Worm (Caenorhabditis elegans) whole organism, L2 larva: ENCODE data around the gene atg-13.

Source experiments
- C34F6.9 ChIP-seq: fragments of 150-350 bp; optimal IDR thresholded peaks from 2 replicates; lab custom pipeline; 2014; ENCODE audit warnings: missing biosample characterization, missing genetic modification characterization
- F13H6.1 ChIP-seq: sonication (generic microtip); optimal IDR thresholded peaks from 2 replicates; lab custom pipeline; 2016; ENCODE audit warnings: missing genetic modification characterization, missing compliant biosample characterization
- R02D3.7 ChIP-seq: fragments of 150-350 bp; optimal IDR thresholded peaks from 2 replicates; lab custom pipeline; 2014; ENCODE audit warnings: missing biosample characterization, missing genetic modification characterization
- Y55F3AM.14 ChIP-seq: fragments of 200-800 bp; sonication (Bioruptor generic); optimal IDR thresholded peaks from 2 replicates; lab custom pipeline; 2018; ENCODE audit warnings: mild to moderate bottlenecking, missing genetic modification characterization, missing compliant biosample characterization
- ZK546.5 ChIP-seq: sonication (generic microtip); optimal IDR thresholded peaks from 2 replicates; lab custom pipeline; 2017; ENCODE audit warnings: missing biosample characterization, missing genetic modification characterization
- ama-1 ChIP-seq: fragments of 150-350 bp; optimal IDR thresholded peaks from 2 replicates; lab custom pipeline; 2018; ENCODE audit warnings: inconsistent platforms
- crh-2 ChIP-seq: sonication (generic microtip); optimal IDR thresholded peaks from 2 replicates; lab custom pipeline; 2017; ENCODE audit warnings: missing biosample characterization, missing genetic modification characterization
- dmd-4 ChIP-seq: sonication (generic microtip); optimal IDR thresholded peaks from 2 replicates; lab custom pipeline; 2017; ENCODE audit warnings: missing biosample characterization, missing genetic modification characterization
- egl-27 ChIP-seq: sonication (generic microtip); optimal IDR thresholded peaks from 3 replicates; lab custom pipeline; 2017; ENCODE audit warnings: missing biosample characterization, missing genetic modification reagents, missing genetic modification characterization
- elt-1 ChIP-seq: fragments of 150-350 bp; optimal IDR thresholded peaks from 2 replicates; lab custom pipeline; 2014; ENCODE audit warnings: missing biosample characterization, missing genetic modification characterization
- elt-3 ChIP-seq: sonication (generic microtip); optimal IDR thresholded peaks from 2 replicates; lab custom pipeline; 2017; ENCODE audit warnings: missing biosample characterization, missing genetic modification characterization
- fos-1 ChIP-seq: fragments of 150-350 bp; optimal IDR thresholded peaks from 2 replicates; lab custom pipeline; 2014; ENCODE audit warnings: missing biosample characterization, missing genetic modification characterization
- lin-11 ChIP-seq: fragments of 150-350 bp; sonication (generic microtip); optimal IDR thresholded peaks from 2 replicates; lab custom pipeline; 2014; ENCODE audit warnings: missing biosample characterization, missing genetic modification characterization, inconsistent platforms, mixed read lengths
- lin-13 ChIP-seq: fragments of 150-350 bp; optimal IDR thresholded peaks from 2 replicates; lab custom pipeline; 2014; ENCODE audit warnings: missing biosample characterization, missing genetic modification reagents, missing genetic modification characterization
- lin-39 ChIP-seq: fragments of 150-350 bp; optimal IDR thresholded peaks from 2 replicates; lab custom pipeline; 2014; ENCODE audit warnings: missing biosample characterization, missing genetic modification reagents, missing genetic modification characterization
- lsy-2 ChIP-seq, 2 experiments: fragments of 150-350 bp in 1 of 2; sonication (generic microtip) in 1 of 2; optimal IDR thresholded peaks; 2 replicates each; lab custom pipeline; 2014 to 2017; ENCODE audit warnings: missing biosample characterization in 2 of 2, missing genetic modification characterization in 2 of 2
- mab-5 ChIP-seq: fragments of 150-350 bp; optimal IDR thresholded peaks from 2 replicates; lab custom pipeline; 2014; ENCODE audit warnings: missing biosample characterization, missing genetic modification characterization
- mbf-1 ChIP-seq: sonication (generic microtip); optimal IDR thresholded peaks from 2 replicates; lab custom pipeline; 2017; ENCODE audit warnings: missing biosample characterization, missing genetic modification characterization
- mdl-1 ChIP-seq, 2 experiments: fragments of 150-350 bp in 1 of 2; sonication (generic microtip) in 1 of 2; optimal IDR thresholded peaks; 2 replicates each; lab custom pipeline; 2017; ENCODE audit warnings: missing biosample characterization in 2 of 2, missing genetic modification characterization in 2 of 2
- nhr-10 ChIP-seq: sonication (generic microtip); optimal IDR thresholded peaks from 2 replicates; lab custom pipeline; 2017; ENCODE audit warnings: missing biosample characterization, missing genetic modification characterization
- nhr-11 ChIP-seq: fragments of 150-350 bp; optimal IDR thresholded peaks from 2 replicates; lab custom pipeline; 2014; ENCODE audit warnings: missing biosample characterization, missing genetic modification characterization
- nhr-12 ChIP-seq: fragments of 150-350 bp; optimal IDR thresholded peaks from 2 replicates; lab custom pipeline; 2014; ENCODE audit warnings: missing biosample characterization, missing genetic modification characterization
- nhr-129 ChIP-seq: fragments of 150-350 bp; optimal IDR thresholded peaks from 2 replicates; lab custom pipeline; 2014; ENCODE audit warnings: missing biosample characterization, missing genetic modification characterization
- nhr-21 ChIP-seq: fragments of 150-350 bp; optimal IDR thresholded peaks from 2 replicates; lab custom pipeline; 2014; ENCODE audit warnings: missing biosample characterization, missing genetic modification characterization
- nhr-23 ChIP-seq: fragments of 150-350 bp; optimal IDR thresholded peaks from 2 replicates; lab custom pipeline; 2014; ENCODE audit warnings: missing biosample characterization, missing genetic modification reagents, missing genetic modification characterization
- nhr-237 ChIP-seq: fragments of 150-350 bp; optimal IDR thresholded peaks from 2 replicates; lab custom pipeline; 2014; ENCODE audit warnings: missing biosample characterization, missing genetic modification characterization
- nhr-25 ChIP-seq: fragments of 150-350 bp; sonication (generic microtip); optimal IDR thresholded peaks from 3 replicates; lab custom pipeline; 2014; ENCODE audit warnings: missing biosample characterization, missing genetic modification characterization
- nhr-77 ChIP-seq: fragments of 150-350 bp; optimal IDR thresholded peaks from 2 replicates; lab custom pipeline; 2014; ENCODE audit warnings: missing biosample characterization, missing genetic modification characterization
- sma-9 ChIP-seq, 2 experiments: fragments of 150-350 bp in 1 of 2; sonication (generic microtip) in 1 of 2; optimal IDR thresholded peaks; 2 replicates each; lab custom pipeline; 2014 to 2016; ENCODE audit warnings: missing genetic modification characterization in 2 of 2, mild to moderate bottlenecking in 1 of 2, missing biosample characterization in 1 of 2, missing compliant biosample characterization in 1 of 2, missing genetic modification reagents in 1 of 2, moderate library complexity in 1 of 2
- snpc-4 ChIP-seq: fragments of 150-350 bp; optimal IDR thresholded peaks from 2 replicates; lab custom pipeline; 2014; ENCODE audit warnings: missing biosample characterization, missing genetic modification characterization
- unc-39 ChIP-seq: fragments of 150-350 bp; optimal IDR thresholded peaks from 2 replicates; lab custom pipeline; 2014; ENCODE audit warnings: missing biosample characterization, missing genetic modification characterization
- unc-62 ChIP-seq: fragments of 150-350 bp; optimal IDR thresholded peaks from 2 replicates; lab custom pipeline; 2014; ENCODE audit warnings: missing biosample characterization, missing genetic modification reagents, missing genetic modification characterization
- ztf-1 ChIP-seq: fragments of 200-800 bp; sonication (Bioruptor generic); conservative IDR thresholded peaks from 2 replicates; pipeline ENCODE4 v1.3.6; 2022; ENCODE audit warnings: missing genetic modification characterization, missing compliant biosample characterization
- ztf-11 ChIP-seq: sonication (generic microtip); optimal IDR thresholded peaks from 2 replicates; lab custom pipeline; 2017; ENCODE audit warnings: missing biosample characterization, missing genetic modification characterization

atg-13 gene

ce11 chrIII:8144574-8145065 lies 13.4 kb downstream of the atg-13 start, which contains the start of the genes C14B9.8 and mrpl-18 (continued):
- TF ChIP-seq dmd-4 (tag; lab: Kevin White, UChicago) (no peak), nhr-237 (tag; lab: Kevin White, UChicago) (no peak), egl-27 (tag; lab: Kevin White, UChicago) (no peak), elt-3 (tag; lab: Kevin White, UChicago) (no peak), lin-39 (tag; lab: Kevin White, UChicago) (no peak), nhr-12 (tag; lab: Kevin White, UChicago) (no peak), nhr-11 (tag; lab: Kevin White, UChicago) (no peak), unc-39 (tag; lab: Kevin White, UChicago) (no peak), ztf-11 (tag; lab: Kevin White, UChicago) (no peak), lsy-2 (tag; optimal IDR thresholded peaks at IDR 0.05; lab: Kevin White, UChicago) (peak; percentile 61 to 87), mdl-1 (tag; optimal IDR thresholded peaks at IDR 0.05; lab: Kevin White, UChicago) (no peak), ZK546.5 (tag; lab: Kevin White, UChicago) (no peak), ztf-1 (GFP tag; lab: Robert Waterston, UW) (no peak), C34F6.9 (tag; lab: Kevin White, UChicago) (peak; percentile 69), snpc-4 (tag; lab: Kevin White, UChicago) (no peak), ama-1 (lab: Kevin White, UChicago) (no peak)

ce11 chrIII:8142217-8142616 lies 15.8 kb downstream of the atg-13 start:
- TF ChIP-seq ztf-1 (GFP tag; lab: Robert Waterston, UW) (no peak), elt-1 (tag; lab: Kevin White, UChicago) (no peak), nhr-129 (tag; lab: Kevin White, UChicago) (no peak), lin-13 (no peak), nhr-77 (no peak), nhr-23 (no peak), crh-2 (no peak), snpc-4 (tag; lab: Kevin White, UChicago) (no peak), nhr-12 (tag; lab: Kevin White, UChicago) (no peak), F13H6.1 (no peak), sma-9 (GFP tag; optimal IDR thresholded peaks at IDR 0.05; lab: Kevin White, UChicago) (no peak), sma-9 (tag; optimal IDR thresholded peaks at IDR 0.05; lab: Kevin White, UChicago) (no peak), mab-5 (no peak), unc-39 (tag; lab: Kevin White, UChicago) (no peak), lin-11 (tag; lab: Kevin White, UChicago) (no peak)

ce11 chrIII:8137777-8138176 lies 20.2 kb downstream of the atg-13 start, which contains the start of gene hsp-12.2:
TSS of gene hsp-12.2 (plus strand) at chrIII:8138077.
- TF ChIP-seq nhr-77 (no peak), Y55F3AM.14 (GFP tag; lab: Kevin White, UChicago) (no peak), ama-1 (lab: Kevin White, UChicago) (no peak), nhr-10 (tag; lab: Kevin White, UChicago) (no peak), F13H6.1 (no peak), lin-13 (no peak)

ce11 chrIII:8136517-8137099 lies 21.4 kb downstream of the atg-13 start:
- no peak for TF ChIP-seq nhr-23
- TF ChIP-seq R02D3.7 (tag; lab: Kevin White, UChicago), result no peak
- TF ChIP-seq nhr-25 (tag; lab: Kevin White, UChicago), result no peak
- TF ChIP-seq Y55F3AM.14 (GFP tag; lab: Kevin White, UChicago), result no peak
- no peak for TF ChIP-seq nhr-21 (tag; lab: Kevin White, UChicago)
- TF ChIP-seq F13H6.1, result peak; percentile 47
- peak; percentile 50 for TF ChIP-seq nhr-129 (tag; lab: Kevin White, UChicago)
- TF ChIP-seq mbf-1 (tag; lab: Kevin White, UChicago), result no peak
- peak; percentile 14 for TF ChIP-seq nhr-77
- TF ChIP-seq elt-3 (tag; lab: Kevin White, UChicago), result no peak
- TF ChIP-seq crh-2, result peak; percentile 22
- TF ChIP-seq lin-13, result no peak
- peak; percentile 1 for TF ChIP-seq sma-9 (GFP tag; optimal IDR thresholded peaks at IDR 0.05; lab: Kevin White, UChicago)
- no peak for TF ChIP-seq sma-9 (tag; optimal IDR thresholded peaks at IDR 0.05; lab: Kevin White, UChicago)

DNA sequence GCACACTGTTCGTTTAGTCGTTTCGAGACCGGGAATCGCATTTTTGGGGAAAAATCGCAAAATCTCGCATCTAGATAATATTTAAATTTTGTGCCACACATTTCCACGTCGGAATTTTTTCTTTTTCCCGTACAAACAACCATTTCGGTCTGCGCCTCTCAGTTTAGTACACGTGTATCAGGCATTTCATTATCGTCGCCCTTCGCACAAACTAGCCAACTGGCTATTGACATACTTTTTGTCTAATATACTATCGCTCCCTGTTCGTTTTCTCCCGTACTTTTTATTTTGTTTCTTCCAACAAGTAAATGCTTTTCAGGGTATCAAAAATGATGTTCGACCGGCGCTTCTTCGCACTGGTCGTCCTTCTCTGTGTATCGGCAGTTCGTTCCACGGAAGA lies 24.6 kb downstream of the atg-13 start, which contains the start of gene C14B9.2:
Gene C14B9.2, plus strand, starts transcription at position 320 of the 400 bp plus-strand sequence.
- no peak for TF ChIP-seq lin-39 (tag; lab: Kevin White, UChicago)
- no peak for TF ChIP-seq unc-62
- TF ChIP-seq lin-11 (tag; lab: Kevin White, UChicago), result no peak
- peak; percentile 6 for TF ChIP-seq fos-1 (tag; lab: Kevin White, UChicago)
- peak; percentile 36 for TF ChIP-seq crh-2
